Worm (Caenorhabditis elegans): ENCODE measurements around the gene comt-4.

DNA sequence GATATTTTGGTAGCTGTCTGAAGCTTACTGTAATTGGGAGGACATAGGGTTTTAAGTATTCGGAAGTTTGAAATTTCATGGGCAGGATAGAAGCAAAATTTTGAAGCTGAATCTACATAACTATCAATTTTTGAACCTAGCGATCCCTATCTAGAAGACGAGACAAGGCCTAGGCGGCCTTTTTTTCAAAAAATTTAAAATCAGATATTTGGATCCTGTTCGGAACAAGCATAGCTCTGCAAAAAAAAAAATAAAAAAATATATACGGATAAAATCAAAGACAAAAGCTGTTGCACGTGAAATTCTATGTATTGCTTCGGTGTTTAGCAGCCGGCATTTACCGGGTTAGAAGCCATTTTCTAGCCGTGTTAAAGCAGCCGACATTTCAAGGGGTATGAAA is 45.2 kb upstream of the comt-4 start, which contains the start of gene F36F12.2:
- TF ChIP-seq lag-1 (GFP tag; IDR thresholded peaks at IDR 0.05) (no peak), let-607 (tag; optimal IDR thresholded peaks at IDR 0.05) (no peak), atf-7 (tag; optimal IDR thresholded peaks at IDR 0.05) (no peak), Y79H2A.3 (GFP tag; conservative IDR thresholded peaks at IDR 0.05) (no peak), bed-2 (GFP tag; IDR thresholded peaks at IDR 0.05) (no peak), B0035.1 (tag; optimal IDR thresholded peaks at IDR 0.05) (no peak), egl-18 (GFP tag; IDR thresholded peaks at IDR 0.05) (no peak), rec-8 (tag; optimal IDR thresholded peaks at IDR 0.05) (no peak), efl-1 (GFP tag; optimal IDR thresholded peaks at IDR 0.05) (no peak), madf-3 (GFP tag; IDR thresholded peaks at IDR 0.05) (no peak)
